Worm (Caenorhabditis elegans): ENCODE data around the gene T13H5.1.

T13H5.1 gene

ce11 chrII:8518210-8518609, 9.4 kb upstream of the T13H5.1 start, which contains the start of gene T13H5.8:
TSS of gene T13H5.8 (plus strand) at chrII:8518510.
- TF ChIP-seq egl-27 (tag; optimal IDR thresholded peaks at IDR 0.05) (no peak), jun-1 (tag; optimal IDR thresholded peaks at IDR 0.05) (no peak), mml-1 (tag; optimal IDR thresholded peaks at IDR 0.05) (no peak), ceh-28 (tag; optimal IDR thresholded peaks at IDR 0.05) (no peak), nhr-76 (tag; optimal IDR thresholded peaks at IDR 0.05) (no peak), elt-3 (tag; optimal IDR thresholded peaks at IDR 0.05) (no peak), nhr-43 (tag; optimal IDR thresholded peaks at IDR 0.05; ENCODE audit: poor library complexity, severe bottlenecking) (no peak), mdl-1 (tag; optimal IDR thresholded peaks at IDR 0.05) (no peak), pqm-1 (tag; optimal IDR thresholded peaks at IDR 0.05) (no peak)

DNA sequence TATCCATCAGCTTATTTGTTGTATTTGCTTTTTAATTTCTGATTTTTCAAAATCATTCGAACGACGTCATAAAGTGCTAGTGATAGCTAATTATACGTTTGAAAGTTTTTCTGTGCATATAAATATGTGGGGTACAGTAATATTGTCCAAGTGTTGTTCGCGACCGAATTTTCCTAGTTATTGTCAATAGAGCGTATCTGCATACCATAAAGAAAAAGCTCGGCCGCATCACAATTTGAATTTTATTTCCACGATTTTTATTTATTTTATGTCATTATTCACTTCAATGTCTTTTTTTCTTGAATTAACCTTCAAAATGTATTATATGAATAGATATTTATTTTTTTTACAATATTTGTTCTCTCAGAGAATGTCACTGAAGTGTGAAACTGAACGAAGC, 7.9 kb upstream of the T13H5.1 start, which contains the start of gene rnh-2:
TSS of gene rnh-2 (plus strand) at position 368 of the 400 bp plus-strand sequence.
- TF ChIP-seq nfya-1 (tag; optimal IDR thresholded peaks at IDR 0.05; ENCODE audit: insufficient read depth) (peak; percentile 60), eor-1 (tag; optimal IDR thresholded peaks at IDR 0.05) (no peak), elt-2 (tag; optimal IDR thresholded peaks at IDR 0.05) (peak; percentile 42), unc-39 (tag; optimal IDR thresholded peaks at IDR 0.05) (no peak), nhr-28 (tag; optimal IDR thresholded peaks at IDR 0.05) (no peak), ceh-82 (tag; optimal IDR thresholded peaks at IDR 0.05) (no peak), nhr-11 (tag; optimal IDR thresholded peaks at IDR 0.05) (no peak), mdl-1 (tag; optimal IDR thresholded peaks at IDR 0.05) (no peak), elt-3 (tag; optimal IDR thresholded peaks at IDR 0.05) (no peak), jun-1 (tag; optimal IDR thresholded peaks at IDR 0.05) (no peak), hmg-11 (tag; optimal IDR thresholded peaks at IDR 0.05) (no peak), R02D3.7 (tag; optimal IDR thresholded peaks at IDR 0.05) (peak; percentile 46), pha-4 (tag; optimal IDR thresholded peaks at IDR 0.05) (peak; percentile 92), lin-15B (tag; optimal IDR thresholded peaks at IDR 0.05) (peak; percentile 85), nhr-12 (tag; optimal IDR thresholded peaks at IDR 0.05) (no peak), nhr-25 (tag; optimal IDR thresholded peaks at IDR 0.05) (peak; percentile 52), skn-1 (tag; optimal IDR thresholded peaks at IDR 0.05) (no peak), ceh-28 (tag; optimal IDR thresholded peaks at IDR 0.05) (no peak), ceh-9 (tag; optimal IDR thresholded peaks at IDR 0.05) (no peak), sea-2 (GFP tag; optimal IDR thresholded peaks at IDR 0.05) (no peak), elt-1 (tag; optimal IDR thresholded peaks at IDR 0.05) (no peak), aly-2 (tag; optimal IDR thresholded peaks at IDR 0.05) (no peak), ztf-11 (tag; optimal IDR thresholded peaks at IDR 0.05) (no peak), nhr-43 (tag; optimal IDR thresholded peaks at IDR 0.05; ENCODE audit: poor library complexity, severe bottlenecking) (peak; percentile 58), ZK546.5 (tag; optimal IDR thresholded peaks at IDR 0.05) (no peak), egl-27 (tag; optimal IDR thresholded peaks at IDR 0.05) (no peak), nhr-76 (tag; optimal IDR thresholded peaks at IDR 0.05) (peak; percentile 28), zag-1 (tag; optimal IDR thresholded peaks at IDR 0.05) (no peak), nhr-77 (tag; optimal IDR thresholded peaks at IDR 0.05) (no peak), lin-39 (tag; optimal IDR thresholded peaks at IDR 0.05) (no peak), nhr-237 (tag; optimal IDR thresholded peaks at IDR 0.05) (no peak), daf-12 (tag; optimal IDR thresholded peaks at IDR 0.05) (no peak), snpc-4 (tag; optimal IDR thresholded peaks at IDR 0.05) (peak; percentile 73), mml-1 (tag; optimal IDR thresholded peaks at IDR 0.05) (no peak), ceh-16 (tag; optimal IDR thresholded peaks at IDR 0.05) (no peak), nhr-67 (tag; optimal IDR thresholded peaks at IDR 0.05) (no peak), fkh-2 (tag; optimal IDR thresholded peaks at IDR 0.05) (no peak), ama-1 (optimal IDR thresholded peaks at IDR 0.05) (no peak), unc-62 (GFP tag; optimal IDR thresholded peaks at IDR 0.05) (no peak), tbx-2 (tag; optimal IDR thresholded peaks at IDR 0.05) (no peak), nhr-23 (tag; optimal IDR thresholded peaks at IDR 0.05) (peak; percentile 83), fkh-10 (GFP tag; optimal IDR thresholded peaks at IDR 0.05) (no peak), fos-1 (tag; optimal IDR thresholded peaks at IDR 0.05) (no peak), ztf-4 (tag; optimal IDR thresholded peaks at IDR 0.05) (no peak), pqm-1 (tag; optimal IDR thresholded peaks at IDR 0.05) (no peak), lsy-12 (tag; optimal IDR thresholded peaks at IDR 0.05) (peak; percentile 14), egl-5 (tag; optimal IDR thresholded peaks at IDR 0.05) (no peak)
